Fruit fly (Drosophila melanogaster): ENCODE measurements around the gene HGTX.

The HGTX gene

DNA sequence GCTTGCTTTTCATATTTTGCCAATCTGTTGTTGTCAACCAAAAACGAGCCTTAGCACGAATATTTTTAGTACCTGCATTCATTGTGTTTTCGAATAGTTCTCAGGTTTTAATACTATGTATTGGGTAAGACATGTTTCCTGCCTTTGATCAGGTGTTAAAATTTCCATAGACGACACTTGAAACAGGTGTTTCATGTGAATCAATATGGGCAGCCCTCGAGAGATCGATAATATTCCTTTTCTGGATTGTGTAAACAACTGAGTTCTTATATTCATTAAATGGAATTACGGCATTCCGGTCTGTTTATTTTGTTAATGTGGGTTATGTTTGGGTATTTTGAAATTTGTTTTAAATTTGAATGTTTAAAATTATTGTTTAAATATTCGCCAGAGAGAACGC lies 50.1 kb downstream of the HGTX start (continued):
- TF ChIP-seq pfk (GFP tag; optimal IDR thresholded peaks at IDR 0.05) (no peak), CG7839 (tag; optimal IDR thresholded peaks at IDR 0.05) (no peak), ranshi (GFP tag; IDR thresholded peaks at IDR 0.05) (no peak), Ada2b (GFP tag; IDR thresholded peaks at IDR 0.05) (no peak), Fer3 (tag; optimal IDR thresholded peaks at IDR 0.05) (peak; percentile 5), BEAF-32 (GFP tag; optimal IDR thresholded peaks at IDR 0.05) (no peak), twi (tag; optimal IDR thresholded peaks at IDR 0.05) (no peak), CG15479 (GFP tag; optimal IDR thresholded peaks at IDR 0.05) (no peak), CG3065 (GFP tag; optimal IDR thresholded peaks at IDR 0.05) (no peak), crp (GFP tag; optimal IDR thresholded peaks at IDR 0.05) (no peak), HLH54F (GFP tag; optimal IDR thresholded peaks at IDR 0.05) (no peak), pan (optimal IDR thresholded peaks at IDR 0.05) (no peak), pan (GFP tag; optimal IDR thresholded peaks at IDR 0.05 in 1 of 2, IDR thresholded peaks at IDR 0.05 in 1 of 2) (no peak), NfI (GFP tag; optimal IDR thresholded peaks at IDR 0.05) (no peak), cg (GFP tag; optimal IDR thresholded peaks at IDR 0.05) (no peak), CG1792 (GFP tag; optimal IDR thresholded peaks at IDR 0.05) (no peak), CG13287 (GFP tag; IDR thresholded peaks at IDR 0.05; ENCODE audit: partially characterized antibody) (no peak), GATAe (GFP tag; conservative IDR thresholded peaks at IDR 0.05) (no peak), bbx (GFP tag; IDR thresholded peaks at IDR 0.05; ENCODE audit: partially characterized antibody) (no peak), luna (GFP tag; optimal IDR thresholded peaks at IDR 0.05) (no peak), cwo (GFP tag; optimal IDR thresholded peaks at IDR 0.05) (no peak), HmgZ (tag; optimal IDR thresholded peaks at IDR 0.05) (no peak), CG6654 (GFP tag; optimal IDR thresholded peaks at IDR 0.05) (no peak), gfzf (GFP tag; optimal IDR thresholded peaks at IDR 0.05) (no peak), CG10267 (tag; optimal IDR thresholded peaks at IDR 0.05) (no peak), kah (GFP tag; optimal IDR thresholded peaks at IDR 0.05) (peak; percentile 21), CG4730 (GFP tag; IDR thresholded peaks at IDR 0.05) (no peak), CG1233 (GFP tag; optimal IDR thresholded peaks at IDR 0.05) (peak; percentile 39), CG32532 (GFP tag; IDR thresholded peaks at IDR 0.05) (no peak), CG13424 (tag; optimal IDR thresholded peaks at IDR 0.05) (no peak), Dip2 (GFP tag; IDR thresholded peaks at IDR 0.05) (no peak), CG18764 (GFP tag; optimal IDR thresholded peaks at IDR 0.05) (no peak), dysf (GFP tag; IDR thresholded peaks at IDR 0.05) (no peak), Hmr (GFP tag; optimal IDR thresholded peaks at IDR 0.05) (peak; percentile 53), CG3847 (GFP tag; IDR thresholded peaks at IDR 0.05) (no peak), CG11723 (GFP tag; optimal IDR thresholded peaks at IDR 0.05) (no peak), CG11456 (GFP tag; IDR thresholded peaks at IDR 0.05) (no peak), fru (optimal IDR thresholded peaks at IDR 0.05) (no peak), E2f2 (GFP tag; IDR thresholded peaks at IDR 0.05) (no peak), inv (GFP tag; IDR thresholded peaks at IDR 0.05; ENCODE audit: partially characterized antibody) (no peak), btn (GFP tag; optimal IDR thresholded peaks at IDR 0.05) (no peak), CG11504 (tag; optimal IDR thresholded peaks at IDR 0.05) (peak; percentile 6), tll (GFP tag; optimal IDR thresholded peaks at IDR 0.05) (no peak), Hr39 (optimal IDR thresholded peaks at IDR 0.05) (no peak), CG11696 (GFP tag; IDR thresholded peaks at IDR 0.05) (no peak), CG10959 (GFP tag; IDR thresholded peaks at IDR 0.05) (no peak), nerfin-1 (tag; optimal IDR thresholded peaks at IDR 0.05) (no peak), hbn (GFP tag; IDR thresholded peaks at IDR 0.05; ENCODE audit: partially characterized antibody) (no peak), CG10321 (GFP tag; IDR thresholded peaks at IDR 0.05) (no peak), Dip3 (GFP tag; optimal IDR thresholded peaks at IDR 0.05) (no peak), CG16863 (GFP tag; optimal IDR thresholded peaks at IDR 0.05) (no peak), CG7372 (GFP tag; IDR thresholded peaks at IDR 0.05) (no peak)
